Fruit fly (Drosophila melanogaster) whole organism, embryonic: ENCODE data around the gene CG1840.

Experiments used
- Adf1 ChIP-seq: fragments of 200-800 bp; sonication (Bioruptor generic); IDR thresholded peaks from 2 replicates; pipeline ENCODE4 v1.3.6; 2022; ENCODE audit warnings: missing biosample characterization, missing genetic modification characterization
- Awh ChIP-seq: fragments of 200-800 bp; sonication (Bioruptor generic); IDR thresholded peaks from 2 replicates; pipeline ENCODE4, ENCODE4 v1.3.6; 2022; ENCODE audit warnings: missing biosample characterization, missing genetic modification characterization
- CG10209 ChIP-seq: fragments of 200-800 bp; sonication (Bioruptor generic); optimal IDR thresholded peaks from 3 replicates; lab custom pipeline; 2017; ENCODE audit warnings: missing biosample characterization, mild to moderate bottlenecking, missing genetic modification characterization, missing genetic modification reagents
- CG1024 ChIP-seq: fragments of 200-800 bp; sonication (Bioruptor generic); IDR thresholded peaks from 2 replicates; pipeline ENCODE4 v1.3.6; 2022; ENCODE audit warnings: missing biosample characterization, missing genetic modification characterization
- CG11085 ChIP-seq: fragments of 200-800 bp; sonication (Bioruptor generic); IDR thresholded peaks from 2 replicates; pipeline ENCODE4 v1.3.6; 2022; ENCODE audit warnings: missing biosample characterization, missing genetic modification characterization
- CG13123 ChIP-seq: fragments of 200-800 bp; sonication (Bioruptor generic); optimal IDR thresholded peaks from 2 replicates; lab custom pipeline; 2016; ENCODE audit warnings: missing biosample characterization, missing genetic modification characterization
- CG14441 ChIP-seq: fragments of 200-800 bp; sonication (Bioruptor generic); IDR thresholded peaks from 2 replicates; pipeline ENCODE4 v1.3.6; 2022; ENCODE audit warnings: missing biosample characterization, missing genetic modification characterization
- CG15479 ChIP-seq: fragments of 200-800 bp; sonication (Bioruptor generic); optimal IDR thresholded peaks from 3 replicates; lab custom pipeline; 2019; ENCODE audit warnings: missing biosample characterization, mild to moderate bottlenecking, missing genetic modification characterization, moderate library complexity
- CG16863 ChIP-seq: fragments of 200-800 bp; sonication (Bioruptor generic); optimal IDR thresholded peaks from 3 replicates; lab custom pipeline; 2016; ENCODE audit warnings: missing biosample characterization, missing genetic modification characterization
- CG31388 ChIP-seq: fragments of 200-800 bp; sonication (Bioruptor generic); optimal IDR thresholded peaks from 2 replicates; lab custom pipeline; 2016; ENCODE audit warnings: missing biosample characterization, missing genetic modification characterization
- CG34422 ChIP-seq: fragments of 200-800 bp; sonication (Bioruptor generic); IDR thresholded peaks from 3 replicates; pipeline ENCODE4 v1.3.6; 2022; ENCODE audit warnings: missing biosample characterization, missing genetic modification characterization
- CG43689 ChIP-seq: fragments of 200-800 bp; sonication (Bioruptor generic); IDR thresholded peaks from 2 replicates; pipeline ENCODE4 v1.3.6; 2022; ENCODE audit warnings: missing biosample characterization, missing genetic modification characterization
- CG6689 ChIP-seq: fragments of 200-800 bp; sonication (Bioruptor generic); IDR thresholded peaks from 2 replicates; pipeline ENCODE4 v1.3.6; 2022; ENCODE audit warnings: missing biosample characterization, missing genetic modification characterization
- CG7372 ChIP-seq: fragments of 200-800 bp; sonication (Bioruptor generic); IDR thresholded peaks from 2 replicates; pipeline ENCODE4 v1.3.6; 2022; ENCODE audit warnings: missing biosample characterization, missing genetic modification characterization
- CG7745 ChIP-seq: fragments of 200-800 bp; sonication (Bioruptor generic); optimal IDR thresholded peaks from 2 replicates; lab custom pipeline; 2018; ENCODE audit warnings: missing biosample characterization, mild to moderate bottlenecking, missing genetic modification characterization, moderate library complexity
- CG7786 ChIP-seq: fragments of 200-800 bp; sonication (Bioruptor generic); optimal IDR thresholded peaks from 2 replicates; lab custom pipeline; 2016; ENCODE audit warnings: missing biosample characterization, missing genetic modification characterization
- CG7963 ChIP-seq: fragments of 200-800 bp; sonication (Bioruptor generic); IDR thresholded peaks from 3 replicates; pipeline ENCODE4 v1.3.6; 2022; ENCODE audit warnings: missing biosample characterization, missing genetic modification characterization; ENCODE audit not compliant: partially characterized antibody
- CG7987 ChIP-seq: fragments of 200-800 bp; sonication (Bioruptor generic); optimal IDR thresholded peaks from 2 replicates; lab custom pipeline; 2018; ENCODE audit warnings: missing biosample characterization, mild to moderate bottlenecking, missing genetic modification characterization, moderate library complexity
- CG8089 ChIP-seq: fragments of 200-800 bp; sonication (Bioruptor generic); optimal IDR thresholded peaks from 3 replicates; lab custom pipeline; 2016; ENCODE audit warnings: missing biosample characterization, missing genetic modification characterization
- CG9609 ChIP-seq: fragments of 200-800 bp; sonication (Bioruptor generic); optimal IDR thresholded peaks from 3 replicates; lab custom pipeline; 2016; ENCODE audit warnings: missing biosample characterization, missing genetic modification characterization
- Camta ChIP-seq: fragments of 200-800 bp; sonication (Bioruptor generic); optimal IDR thresholded peaks from 2 replicates; lab custom pipeline; 2016; ENCODE audit warnings: missing biosample characterization, missing genetic modification characterization
- D19B ChIP-seq: fragments of 200-800 bp; sonication (Bioruptor generic); optimal IDR thresholded peaks from 2 replicates; lab custom pipeline; 2017; ENCODE audit warnings: missing biosample characterization, mild to moderate bottlenecking, missing genetic modification characterization
- Gug ChIP-seq: fragments of 200-800 bp; sonication (Bioruptor generic); IDR thresholded peaks from 4 replicates; pipeline ENCODE4 v1.3.6; 2022; ENCODE audit warnings: missing biosample characterization, missing genetic modification characterization
- HHEX ChIP-seq: fragments of 200-800 bp; sonication (Bioruptor generic); optimal IDR thresholded peaks from 3 replicates; lab custom pipeline; 2017; ENCODE audit warnings: missing biosample characterization, mild to moderate bottlenecking, missing genetic modification characterization, missing genetic modification reagents
- Hr39 ChIP-seq: fragments of >200 bp; optimal IDR thresholded peaks from 2 replicates; lab custom pipeline; 2017
- Hr51 ChIP-seq, 2 experiments: fragments of 200-800 bp; sonication (Bioruptor generic); optimal IDR thresholded peaks; 2 replicates in 1 of 2; 3 replicates in 1 of 2; lab custom pipeline; 2016 to 2018; ENCODE audit warnings: missing biosample characterization in 2 of 2, missing genetic modification characterization in 2 of 2, mild to moderate bottlenecking in 1 of 2, moderate library complexity in 1 of 2
- NC2β ChIP-seq: fragments of 200-800 bp; sonication (Bioruptor generic); optimal IDR thresholded peaks from 2 replicates; lab custom pipeline; 2016; ENCODE audit warnings: missing biosample characterization, missing genetic modification characterization
- NFAT ChIP-seq: fragments of 200-800 bp; sonication (Bioruptor generic); IDR thresholded peaks from 2 replicates; pipeline ENCODE4 v1.3.6; 2022; ENCODE audit warnings: missing biosample characterization, missing genetic modification characterization
- Rfx ChIP-seq: fragments of 200-800 bp; sonication (Bioruptor generic); IDR thresholded peaks from 2 replicates; pipeline ENCODE4 v1.3.6; 2022; ENCODE audit warnings: missing biosample characterization, missing genetic modification characterization
- Sox102F ChIP-seq: fragments of 200-800 bp; sonication (Bioruptor generic); optimal IDR thresholded peaks from 2 replicates; lab custom pipeline; 2018; ENCODE audit warnings: missing biosample characterization, mild to moderate bottlenecking, missing genetic modification characterization, moderate library complexity
- al ChIP-seq: fragments of 200-800 bp; sonication (Bioruptor generic); IDR thresholded peaks from 2 replicates; pipeline ENCODE4 v1.3.6; 2022; ENCODE audit warnings: missing biosample characterization, missing genetic modification characterization
- az2 ChIP-seq: fragments of 200-800 bp; sonication (Bioruptor generic); optimal IDR thresholded peaks from 3 replicates; lab custom pipeline; 2016; ENCODE audit warnings: missing biosample characterization, missing genetic modification characterization
- caup ChIP-seq: fragments of 200-800 bp; sonication (Bioruptor generic); optimal IDR thresholded peaks from 3 replicates; lab custom pipeline; 2017; ENCODE audit warnings: missing biosample characterization, mild to moderate bottlenecking, missing genetic modification characterization, moderate library complexity; ENCODE audit not compliant: severe bottlenecking
- croc ChIP-seq: fragments of 200-800 bp; sonication (Bioruptor generic); conservative IDR thresholded peaks from 3 replicates; pipeline ENCODE4 v1.3.6; 2022; ENCODE audit warnings: missing biosample characterization, missing genetic modification characterization
- danr ChIP-seq: fragments of 200-800 bp; sonication (Bioruptor generic); IDR thresholded peaks from 2 replicates; pipeline ENCODE4 v1.3.6; 2022; ENCODE audit warnings: missing biosample characterization, missing genetic modification characterization
- dmrt99B ChIP-seq: fragments of 200-800 bp; sonication (Bioruptor generic); optimal IDR thresholded peaks from 2 replicates; lab custom pipeline; 2018; ENCODE audit warnings: missing biosample characterization, mild to moderate bottlenecking, missing genetic modification characterization, moderate library complexity
- en ChIP-seq: fragments of 200-800 bp; sonication (Bioruptor generic); optimal IDR thresholded peaks from 2 replicates; lab custom pipeline; 2016; ENCODE audit warnings: missing biosample characterization, missing genetic modification characterization
- esg ChIP-seq: fragments of 200-800 bp; sonication (Bioruptor generic); conservative IDR thresholded peaks from 2 replicates; pipeline ENCODE4 v1.3.6; 2022; ENCODE audit warnings: missing biosample characterization, missing genetic modification characterization
- ewg ChIP-seq: fragments of 200-800 bp; sonication (Bioruptor generic); optimal IDR thresholded peaks from 3 replicates; lab custom pipeline; 2017; ENCODE audit warnings: mild to moderate bottlenecking, missing biosample characterization, missing genetic modification reagents, missing genetic modification characterization
- fru ChIP-seq: fragments of >200 bp; optimal IDR thresholded peaks from 2 replicates; lab custom pipeline; 2017
- gcm2 ChIP-seq: fragments of 200-800 bp; sonication (Bioruptor generic); optimal IDR thresholded peaks from 2 replicates; lab custom pipeline; 2016; ENCODE audit warnings: missing biosample characterization, missing genetic modification characterization
- hth ChIP-seq: fragments of >200 bp; optimal IDR thresholded peaks from 2 replicates; lab custom pipeline; 2017; ENCODE audit warnings: inconsistent platforms
- jigr1 ChIP-seq: fragments of 200-800 bp; sonication (Bioruptor generic); IDR thresholded peaks from 3 replicates; pipeline ENCODE4 v1.3.6; 2022; ENCODE audit warnings: missing biosample characterization, missing genetic modification characterization
- kay ChIP-seq: fragments of 200-800 bp; sonication (Bioruptor generic); optimal IDR thresholded peaks from 2 replicates; lab custom pipeline; 2016; ENCODE audit warnings: missing biosample characterization, missing genetic modification characterization
- ken ChIP-seq: fragments of 200-800 bp; sonication (Bioruptor generic); IDR thresholded peaks from 3 replicates; pipeline ENCODE4 v1.3.6; 2022; ENCODE audit warnings: missing biosample characterization, missing genetic modification characterization
- lilli ChIP-seq: fragments of 200-800 bp; sonication (Bioruptor generic); optimal IDR thresholded peaks from 3 replicates; lab custom pipeline; 2016; ENCODE audit warnings: missing biosample characterization, missing genetic modification characterization
- pita ChIP-seq: fragments of 200-800 bp; sonication (Bioruptor generic); optimal IDR thresholded peaks from 2 replicates; lab custom pipeline; 2017; ENCODE audit warnings: missing biosample characterization, mild to moderate bottlenecking, missing genetic modification characterization
- scrt ChIP-seq: fragments of 200-800 bp; sonication (Bioruptor generic); optimal IDR thresholded peaks from 2 replicates; lab custom pipeline; 2018; ENCODE audit warnings: missing biosample characterization, mild to moderate bottlenecking, missing genetic modification characterization, moderate library complexity
- slbo ChIP-seq: fragments of 200-800 bp; sonication (Bioruptor generic); IDR thresholded peaks from 2 replicates; pipeline ENCODE4 v1.3.6; 2022; ENCODE audit warnings: missing biosample characterization, missing genetic modification characterization
- tin ChIP-seq: fragments of 200-800 bp; sonication (Bioruptor generic); optimal IDR thresholded peaks from 3 replicates; lab custom pipeline; 2016; ENCODE audit warnings: missing biosample characterization, missing genetic modification characterization
- tx ChIP-seq: fragments of 200-800 bp; sonication (Bioruptor generic); optimal IDR thresholded peaks from 2 replicates; lab custom pipeline; 2016; ENCODE audit warnings: missing biosample characterization, missing genetic modification characterization
- wor ChIP-seq: fragments of 200-800 bp; sonication (Bioruptor generic); IDR thresholded peaks from 2 replicates; pipeline ENCODE4 v1.3.6; 2022; ENCODE audit warnings: missing biosample characterization, missing genetic modification characterization
- zfh1 ChIP-seq: fragments of 200-800 bp; sonication (Bioruptor generic); IDR thresholded peaks from 3 replicates; pipeline ENCODE4 v1.3.6; 2022; ENCODE audit warnings: missing biosample characterization, missing genetic modification characterization

The CG1840 gene

DNA sequence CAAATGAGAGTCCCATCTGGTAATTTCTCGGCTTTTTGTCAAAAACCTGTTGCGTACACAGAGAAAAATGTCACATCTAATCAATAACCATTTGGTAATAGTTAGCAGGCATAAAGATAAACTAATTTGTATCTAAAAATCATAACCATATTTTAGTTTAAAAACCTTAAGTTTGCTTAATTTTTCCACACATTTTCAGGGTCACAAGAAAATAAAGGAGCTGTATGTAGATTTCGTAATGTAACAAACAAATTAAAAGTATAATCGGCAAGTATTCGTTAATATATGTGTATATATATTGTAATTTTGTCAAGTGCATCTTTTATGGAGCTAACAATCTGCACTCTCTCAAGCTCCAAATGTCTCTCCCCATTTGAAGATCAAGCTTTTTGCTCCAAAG, 32.8 kb downstream of the CG1840 start (continued):
- TF ChIP-seq Adf1 (GFP tag; lab: Robert Waterston, UW) (peak; percentile 58), lilli (peak; percentile 83), CG16863 (GFP tag; lab: Kevin White, UChicago) (peak; percentile 48), CG7987 (GFP tag; lab: Kevin White, UChicago) (peak; percentile 66), Rfx (GFP tag; lab: Robert Waterston, UW) (peak; percentile 89), tin (peak; percentile 75), CG7372 (GFP tag; lab: Robert Waterston, UW) (peak; percentile 88), dmrt99B (tag; lab: Kevin White, UChicago) (peak; percentile 95), danr (GFP tag; lab: Robert Waterston, UW) (peak; percentile 88), slbo (GFP tag; lab: Robert Waterston, UW) (peak; percentile 81), esg (GFP tag; lab: Robert Waterston, UW) (peak; percentile 82), D19B (peak; percentile 71), NFAT (peak; percentile 62), CG7786 (peak; percentile 61), caup (GFP tag; lab: Kevin White, UChicago) (peak; percentile 85), Hr51 (GFP tag; optimal IDR thresholded peaks at IDR 0.05; lab: Kevin White, UChicago) (peak; percentile 43 to 94), CG34422 (GFP tag; lab: Robert Waterston, UW) (peak; percentile 87), gcm2 (GFP tag; lab: Kevin White, UChicago) (no peak), Sox102F (GFP tag; lab: Kevin White, UChicago) (peak; percentile 93), wor (peak; percentile 83), jigr1 (GFP tag; lab: Robert Waterston, UW) (peak; percentile 77; the same call in 1 of the 3 replicates), croc (GFP tag; lab: Robert Waterston, UW) (peak; percentile 87), al (GFP tag; lab: Robert Waterston, UW) (peak; percentile 84), CG1024 (GFP tag; lab: Robert Waterston, UW) (no peak), CG7963 (GFP tag; lab: Robert Waterston, UW) (no peak), CG15479 (GFP tag; lab: Kevin White, UChicago) (no peak), CG8089 (GFP tag; lab: Kevin White, UChicago) (peak; percentile 42), CG11085 (GFP tag; lab: Robert Waterston, UW) (peak; percentile 59; the same call in 1 of the 2 replicates), Camta (peak; percentile 84), scrt (peak; percentile 87), NC2β (GFP tag; lab: Kevin White, UChicago) (peak; percentile 58), kay (GFP tag; lab: Kevin White, UChicago) (peak; percentile 59), Gug (GFP tag; lab: Robert Waterston, UW) (peak; percentile 58), CG13123 (GFP tag; lab: Kevin White, UChicago) (peak; percentile 70), CG9609 (GFP tag; lab: Kevin White, UChicago) (peak; percentile 41), CG43689 (GFP tag; lab: Robert Waterston, UW) (0 out of 2 replicates have a peak, but pooled peaks have one; percentile 40), CG6689 (GFP tag; lab: Robert Waterston, UW) (peak; percentile 91), Hr39 (lab: Kevin White, UChicago) (no peak), hth (no peak), CG31388 (GFP tag; lab: Kevin White, UChicago) (peak; percentile 28), CG14441 (GFP tag; lab: Robert Waterston, UW) (peak; percentile 86), pita (GFP tag; lab: Kevin White, UChicago) (no peak), ken (GFP tag; lab: Robert Waterston, UW) (peak; percentile 79; the same call in 2 of the 3 replicates), ewg (peak; percentile 83), CG10209 (GFP tag; lab: Kevin White, UChicago) (peak; percentile 88), az2 (peak; percentile 86), en (GFP tag; lab: Kevin White, UChicago) (peak; percentile 30), HHEX (GFP tag; lab: Kevin White, UChicago) (peak; percentile 85), tx (GFP tag; lab: Kevin White, UChicago) (peak; percentile 70), Awh (GFP tag; lab: Robert Waterston, UW) (peak; percentile 83), zfh1 (GFP tag; lab: Robert Waterston, UW) (peak; percentile 87), CG7745 (tag; lab: Kevin White, UChicago) (no peak), fru (lab: Kevin White, UChicago) (no peak)
